Worm (Caenorhabditis elegans): Measurements from ENCODE around the gene cyp-33C1.
A peak's percentile ranks its signal among the peaks of the same experiment; 100 is the strongest.

cyp-33C1 gene

ce11 chrV:2133512-2133911 is 45.8 kb upstream of the cyp-33C1 start (continued):
- TF ChIP-seq hrde-1 (tag; optimal IDR thresholded peaks at IDR 0.05; ENCODE audit: borderline replicate concordance), result no peak
- TF ChIP-seq cebp-2 (GFP tag; IDR thresholded peaks at IDR 0.05), result no peak
- no peak for TF ChIP-seq Y95B8A.8 (GFP tag; IDR thresholded peaks at IDR 0.05)
- peak; percentile 31; the same call in 1 of the 2 replicates for TF ChIP-seq egrh-3 (GFP tag; IDR thresholded peaks at IDR 0.05)
- TF ChIP-seq ceh-79 (tag; optimal IDR thresholded peaks at IDR 0.05), result no peak
- TF ChIP-seq ceh-58 (GFP tag; IDR thresholded peaks at IDR 0.05), result no peak
- no peak for TF ChIP-seq madf-6 (GFP tag; IDR thresholded peaks at IDR 0.05)
- no peak for TF ChIP-seq nhr-120 (GFP tag; IDR thresholded peaks at IDR 0.05)

ce11 chrV:2134340-2134739 is 45.0 kb upstream of the cyp-33C1 start:
- TF ChIP-seq hlh-26 (GFP tag; conservative IDR thresholded peaks at IDR 0.05) (no peak), lin-35 (GFP tag; optimal IDR thresholded peaks at IDR 0.05) (peak in 1 of 3 experiments; percentile 9), ztf-3 (GFP tag; optimal IDR thresholded peaks at IDR 0.05) (no peak), repo-1 (tag; optimal IDR thresholded peaks at IDR 0.05) (no peak), K12H6.12 (tag; optimal IDR thresholded peaks at IDR 0.05) (no peak), nfyb-1 (GFP tag; IDR thresholded peaks at IDR 0.05) (no peak)

- TF ChIP-seq T07F8.4 (tag; optimal IDR thresholded peaks at IDR 0.05), result no peak
- TF ChIP-seq let-526 (GFP tag; IDR thresholded peaks at IDR 0.05), result no peak
- TF ChIP-seq snpc-4 (GFP tag; optimal IDR thresholded peaks at IDR 0.05), result no peak
- no peak for TF ChIP-seq snpc-4 (tag; optimal IDR thresholded peaks at IDR 0.05)
- TF ChIP-seq nhr-90 (tag; optimal IDR thresholded peaks at IDR 0.05), result no peak
- TF ChIP-seq ets-4 (GFP tag; optimal IDR thresholded peaks at IDR 0.05), result no peak
- no peak for TF ChIP-seq madf-10 (tag; optimal IDR thresholded peaks at IDR 0.05)
- peak; percentile 25 for TF ChIP-seq K12H6.12 (tag; optimal IDR thresholded peaks at IDR 0.05)
- TF ChIP-seq dox-1 (GFP tag; IDR thresholded peaks at IDR 0.05), result peak; percentile 49; the same call in 1 of the 2 replicates
- no peak for TF ChIP-seq attf-6 (GFP tag; IDR thresholded peaks at IDR 0.05)
- no peak for TF ChIP-seq lin-54 (GFP tag; optimal IDR thresholded peaks at IDR 0.05)
- no peak for TF ChIP-seq ztf-6 (GFP tag; IDR thresholded peaks at IDR 0.05)
- TF ChIP-seq hmg-20 (GFP tag; IDR thresholded peaks at IDR 0.05), result no peak
- TF ChIP-seq egrh-3 (GFP tag; IDR thresholded peaks at IDR 0.05), result peak; percentile 55
- no peak; the same call in 1 of the 2 replicates for TF ChIP-seq lin-26 (GFP tag; IDR thresholded peaks at IDR 0.05)
- TF ChIP-seq F57A8.1 (GFP tag; optimal IDR thresholded peaks at IDR 0.05), result no peak
- no peak for TF ChIP-seq tlf-1 (GFP tag; optimal IDR thresholded peaks at IDR 0.05)
- TF ChIP-seq lin-35 (GFP tag; optimal IDR thresholded peaks at IDR 0.05), result peak in 1 of 3 experiments; percentile 16
- no peak for TF ChIP-seq madf-6 (GFP tag; IDR thresholded peaks at IDR 0.05)
- TF ChIP-seq nhr-80 (tag; optimal IDR thresholded peaks at IDR 0.05), result peak; percentile 36
- TF ChIP-seq cebp-1 (GFP tag; IDR thresholded peaks at IDR 0.05), result no peak
- TF ChIP-seq cebp-1 (tag; optimal IDR thresholded peaks at IDR 0.05), result peak; percentile 46
- TF ChIP-seq ceh-100 (GFP tag; IDR thresholded peaks at IDR 0.05), result no peak
- TF ChIP-seq nhr-179 (tag; optimal IDR thresholded peaks at IDR 0.05), result no peak
- TF ChIP-seq lsl-1 (GFP tag; optimal IDR thresholded peaks at IDR 0.05), result no peak
- TF ChIP-seq attf-3 (GFP tag; conservative IDR thresholded peaks at IDR 0.05), result no peak
Observed at ce11 chrV:2135323-2135722, 44.0 kb upstream of the cyp-33C1 start.

- TF ChIP-seq akir-1 (GFP tag; optimal IDR thresholded peaks at IDR 0.05) (no peak), nhr-80 (tag; optimal IDR thresholded peaks at IDR 0.05) (peak; percentile 53), lsl-1 (GFP tag; optimal IDR thresholded peaks at IDR 0.05) (no peak), C17E4.6 (GFP tag; IDR thresholded peaks at IDR 0.05) (no peak)
Observed at ce11 chrV:2137010-2137409, 42.3 kb upstream of the cyp-33C1 start.
